Worm (Caenorhabditis elegans) whole organism, midembryonic: ENCODE measurements around the gene bath-28.

ENCODE experiments used
- T22C8.4 ChIP-seq: fragments of 200-800 bp; sonication (Bioruptor generic); IDR thresholded peaks from 2 replicates; pipeline ENCODE4 v1.3.6; 2022; ENCODE audit warnings: missing genetic modification characterization, missing compliant biosample characterization
- cog-1 ChIP-seq: sonication (generic microtip); optimal IDR thresholded peaks from 2 replicates; lab custom pipeline; 2016; ENCODE audit warnings: missing genetic modification characterization, missing compliant biosample characterization
- flt-1 ChIP-seq: fragments of 200-800 bp; sonication (Bioruptor generic); IDR thresholded peaks from 2 replicates; pipeline ENCODE4 v1.3.6; 2022; ENCODE audit warnings: missing genetic modification characterization, missing compliant biosample characterization
- klf-2 ChIP-seq: fragments of 200-800 bp; sonication (Bioruptor generic); conservative IDR thresholded peaks from 2 replicates; pipeline ENCODE4 v1.3.6; 2022; ENCODE audit warnings: missing genetic modification reagents, missing genetic modification characterization, missing compliant biosample characterization
- med-1 ChIP-seq: sonication (generic microtip); optimal IDR thresholded peaks from 2 replicates; lab custom pipeline; 2017; ENCODE audit warnings: missing genetic modification characterization, mild to moderate bottlenecking, missing compliant biosample characterization, antibody characterized with exemption, missing genetic modification reagents; ENCODE audit not compliant: insufficient read depth
- ref-1 ChIP-seq: fragments of 200-800 bp; sonication (Bioruptor generic); conservative IDR thresholded peaks from 2 replicates; pipeline ENCODE4 v1.3.6; 2022; ENCODE audit warnings: missing genetic modification reagents, missing genetic modification characterization, missing compliant biosample characterization
- tab-1 ChIP-seq: fragments of 200-800 bp; sonication (Bioruptor generic); IDR thresholded peaks from 2 replicates; pipeline ENCODE4 v1.3.6; 2022; ENCODE audit warnings: missing genetic modification characterization, missing compliant biosample characterization
- ztf-23 ChIP-seq: fragments of 200-800 bp; sonication (Bioruptor generic); IDR thresholded peaks from 2 replicates; pipeline ENCODE4 v1.3.6; 2022; ENCODE audit warnings: missing genetic modification reagents, missing genetic modification characterization, missing compliant biosample characterization
- ztf-29 ChIP-seq: fragments of 200-800 bp; sonication (Bioruptor generic); IDR thresholded peaks from 2 replicates; pipeline ENCODE4 v1.3.6; 2022; ENCODE audit warnings: missing genetic modification reagents, missing genetic modification characterization, missing compliant biosample characterization

Gene bath-28

DNA sequence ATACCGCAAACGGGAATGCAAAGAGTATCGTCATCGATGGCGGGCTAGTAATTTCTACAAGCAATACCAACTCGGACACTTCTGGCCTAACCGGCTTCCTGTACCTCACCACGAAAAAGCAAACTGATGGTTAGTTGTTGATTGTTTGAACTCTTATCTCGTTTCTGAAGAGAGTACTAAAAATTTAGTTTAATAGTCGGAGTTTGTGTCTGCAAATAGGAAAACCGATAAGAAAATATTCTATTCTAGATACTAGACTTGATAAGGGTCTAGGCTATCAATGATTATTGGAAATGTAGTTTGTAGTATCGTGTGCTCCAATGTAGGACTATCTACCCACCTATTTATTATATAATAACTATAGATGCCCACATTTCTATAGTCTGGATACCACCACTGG is 25.9 kb downstream of the bath-28 start:
- TF ChIP-seq klf-2 (no peak), ztf-29 (GFP tag; lab: Robert Waterston, UW) (no peak), cog-1 (tag; lab: Kevin White, UChicago) (no peak), ref-1 (GFP tag; lab: Robert Waterston, UW) (no peak), tab-1 (GFP tag; lab: Robert Waterston, UW) (no peak), med-1 (no peak), T22C8.4 (GFP tag; lab: Robert Waterston, UW) (no peak), ztf-23 (GFP tag; lab: Robert Waterston, UW) (no peak), flt-1 (GFP tag; lab: Robert Waterston, UW) (no peak)

DNA sequence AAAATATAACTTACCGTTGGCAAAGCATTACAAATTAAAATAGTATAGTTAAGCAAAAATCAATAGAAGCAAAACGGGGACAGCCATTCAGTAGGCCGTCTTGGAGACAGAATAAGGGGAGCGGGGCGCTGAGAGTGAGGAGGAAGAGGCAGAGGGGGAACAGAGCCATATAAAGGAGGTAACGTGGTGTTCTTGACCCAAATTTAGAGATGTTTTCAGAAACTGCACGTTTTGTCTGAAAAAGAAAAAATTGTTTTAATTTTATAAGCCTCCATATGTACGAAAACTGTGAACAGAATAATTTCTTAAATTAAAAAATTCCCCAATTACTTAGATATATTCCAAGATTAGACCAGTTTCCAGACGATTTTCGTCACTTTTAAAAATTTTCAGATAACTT is 31.3 kb downstream of the bath-28 start, which contains the start of gene F39E9.6:
TSS of gene F39E9.6 (minus strand) at position 101 of the 400 bp plus-strand sequence.
- TF ChIP-seq ztf-23 (GFP tag; lab: Robert Waterston, UW), result no peak
- TF ChIP-seq T22C8.4 (GFP tag; lab: Robert Waterston, UW), result no peak
- no peak for TF ChIP-seq ztf-29 (GFP tag; lab: Robert Waterston, UW)
- TF ChIP-seq ref-1 (GFP tag; lab: Robert Waterston, UW), result no peak
- TF ChIP-seq flt-1 (GFP tag; lab: Robert Waterston, UW), result no peak
- TF ChIP-seq med-1, result no peak
- TF ChIP-seq klf-2, result no peak
- TF ChIP-seq cog-1 (tag; lab: Kevin White, UChicago), result no peak
- TF ChIP-seq tab-1 (GFP tag; lab: Robert Waterston, UW), result no peak

DNA sequence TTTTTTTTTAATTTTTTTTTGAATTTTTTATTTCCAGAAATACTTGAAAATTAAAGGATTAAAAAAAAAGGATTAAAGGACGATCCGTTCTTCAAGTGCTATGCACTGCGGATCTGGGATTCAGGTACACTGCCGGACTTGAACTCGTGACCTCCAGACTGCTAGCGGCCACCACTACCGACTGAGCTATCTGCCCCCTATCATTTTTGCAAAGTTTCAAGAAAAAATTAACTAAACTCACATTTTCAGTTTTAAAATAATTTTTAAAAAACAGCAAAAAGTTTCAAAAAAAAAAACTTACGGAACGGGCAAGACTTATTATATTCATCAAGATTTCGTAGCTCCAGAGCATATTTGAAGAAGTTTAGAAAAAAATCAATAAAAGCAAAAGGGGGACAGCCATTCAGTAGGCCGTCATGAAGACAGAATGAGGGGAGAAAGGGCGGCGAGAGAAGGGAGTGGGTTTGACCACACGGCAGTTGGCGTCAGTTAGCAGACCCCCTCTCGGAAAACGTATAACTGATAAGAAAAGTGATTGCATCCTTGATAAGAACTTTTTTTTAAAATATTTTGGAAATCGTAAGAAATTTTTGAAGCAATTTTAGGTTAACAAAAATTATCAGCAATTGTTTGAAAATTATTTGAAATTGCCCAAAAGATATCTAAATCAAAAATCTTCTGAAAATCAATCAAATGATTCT is 33.7 kb downstream of the bath-28 start:
- TF ChIP-seq tab-1 (GFP tag; lab: Robert Waterston, UW) (no peak), T22C8.4 (GFP tag; lab: Robert Waterston, UW) (peak; percentile 48), klf-2 (no peak), ztf-29 (GFP tag; lab: Robert Waterston, UW) (no peak), ztf-23 (GFP tag; lab: Robert Waterston, UW) (no peak), cog-1 (tag; lab: Kevin White, UChicago) (no peak)

DNA sequence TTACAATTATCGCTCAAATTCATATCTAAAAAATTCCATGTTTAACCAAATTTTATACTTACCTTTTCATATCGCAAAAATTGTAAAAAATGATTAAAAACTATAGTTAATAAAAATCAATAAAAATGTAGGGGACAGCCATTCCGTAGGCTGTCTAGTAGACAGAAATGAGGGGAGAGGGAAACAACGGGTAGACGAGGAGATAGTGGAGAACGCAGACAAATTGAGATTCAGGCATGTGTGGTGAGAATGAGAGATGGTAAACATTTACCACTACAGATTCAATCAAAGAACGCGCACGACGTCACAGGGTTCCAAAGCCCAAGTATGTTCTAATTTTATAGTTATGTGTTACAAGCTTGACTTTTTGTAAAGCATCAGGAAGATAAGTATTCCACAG is 41.2 kb downstream of the bath-28 start:
- TF ChIP-seq med-1 (no peak), T22C8.4 (GFP tag; lab: Robert Waterston, UW) (peak; percentile 32; the same call in 1 of the 2 replicates), cog-1 (tag; lab: Kevin White, UChicago) (peak; percentile 12), flt-1 (GFP tag; lab: Robert Waterston, UW) (no peak), tab-1 (GFP tag; lab: Robert Waterston, UW) (no peak), ztf-29 (GFP tag; lab: Robert Waterston, UW) (no peak)

DNA sequence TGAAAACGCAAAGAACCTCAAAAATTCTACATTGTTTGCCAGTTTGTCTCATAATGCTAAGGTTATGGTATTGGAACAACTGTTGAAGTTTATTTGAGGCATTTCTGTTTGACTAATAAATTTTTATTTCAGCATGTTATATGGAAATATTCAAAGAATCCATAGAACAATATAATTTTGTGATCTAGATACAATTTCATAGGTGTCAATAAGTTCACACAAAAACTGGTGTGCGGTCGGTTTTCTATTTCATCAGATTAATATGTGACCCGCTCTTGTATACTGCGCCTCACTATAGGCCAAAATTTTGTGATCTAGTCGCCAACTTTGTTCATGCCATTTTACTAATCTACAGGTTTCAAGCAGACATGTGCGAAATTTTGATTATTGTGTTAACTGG is 45.3 kb downstream of the bath-28 start, which contains the start of gene btb-22:
TSS of gene btb-22 (plus strand) at position 301 of the 400 bp plus-strand sequence.
- TF ChIP-seq ztf-29 (GFP tag; lab: Robert Waterston, UW) (no peak), cog-1 (tag; lab: Kevin White, UChicago) (no peak), klf-2 (no peak), flt-1 (GFP tag; lab: Robert Waterston, UW) (no peak), ref-1 (GFP tag; lab: Robert Waterston, UW) (no peak), tab-1 (GFP tag; lab: Robert Waterston, UW) (no peak), T22C8.4 (GFP tag; lab: Robert Waterston, UW) (no peak), med-1 (no peak), ztf-23 (GFP tag; lab: Robert Waterston, UW) (no peak)

DNA sequence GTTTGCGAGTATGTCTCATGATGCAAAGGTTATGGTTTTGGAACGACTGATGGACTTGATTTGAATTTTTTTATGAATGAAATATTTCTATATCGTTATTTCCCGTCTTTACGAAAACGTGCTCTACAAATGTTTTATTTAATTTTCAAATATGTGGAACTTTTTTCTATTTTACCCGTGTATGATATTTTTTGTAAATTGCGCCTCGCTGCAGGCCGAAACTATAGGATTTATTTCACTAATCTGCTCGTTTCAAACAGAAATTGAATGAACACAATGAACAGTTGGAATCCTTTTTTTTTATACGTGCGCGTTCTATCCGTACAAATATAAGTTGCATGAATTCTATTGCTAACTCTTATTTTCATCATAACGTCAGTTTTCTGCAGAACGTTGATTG is 46.9 kb downstream of the bath-28 start, which contains the start of gene btb-18:
TSS of gene btb-18 (plus strand) at position 301 of the 400 bp plus-strand sequence.
- TF ChIP-seq T22C8.4 (GFP tag; lab: Robert Waterston, UW) (no peak), ztf-23 (GFP tag; lab: Robert Waterston, UW) (no peak), klf-2 (no peak), ztf-29 (GFP tag; lab: Robert Waterston, UW) (no peak), flt-1 (GFP tag; lab: Robert Waterston, UW) (no peak), tab-1 (GFP tag; lab: Robert Waterston, UW) (no peak), ref-1 (GFP tag; lab: Robert Waterston, UW) (no peak), med-1 (no peak), cog-1 (tag; lab: Kevin White, UChicago) (no peak)

DNA sequence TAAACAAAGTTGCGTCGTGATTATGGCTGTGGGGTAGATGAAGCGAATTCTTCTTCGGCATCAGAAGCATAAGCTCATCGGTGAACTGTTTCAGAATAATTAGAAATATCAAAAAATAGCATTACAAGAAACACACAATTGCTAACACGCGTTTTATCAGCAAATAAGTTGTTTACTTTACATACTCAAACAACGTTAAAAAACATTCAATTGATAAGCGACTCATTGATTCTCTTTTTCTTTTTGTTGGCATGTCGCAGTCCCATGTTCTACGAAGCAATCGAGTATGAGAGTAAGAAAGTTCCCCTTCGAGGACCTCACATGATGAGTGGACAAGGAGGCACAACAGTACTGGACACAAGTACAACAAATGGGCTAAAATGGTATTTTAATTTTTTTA is 48.1 kb downstream of the bath-28 start, which contains the start of gene btb-16:
TSS of gene btb-16 (plus strand) at position 240 of the 400 bp plus-strand sequence.
- no peak for TF ChIP-seq flt-1 (GFP tag; lab: Robert Waterston, UW)
- TF ChIP-seq T22C8.4 (GFP tag; lab: Robert Waterston, UW), result no peak
- no peak for TF ChIP-seq ref-1 (GFP tag; lab: Robert Waterston, UW)
- no peak for TF ChIP-seq klf-2

DNA sequence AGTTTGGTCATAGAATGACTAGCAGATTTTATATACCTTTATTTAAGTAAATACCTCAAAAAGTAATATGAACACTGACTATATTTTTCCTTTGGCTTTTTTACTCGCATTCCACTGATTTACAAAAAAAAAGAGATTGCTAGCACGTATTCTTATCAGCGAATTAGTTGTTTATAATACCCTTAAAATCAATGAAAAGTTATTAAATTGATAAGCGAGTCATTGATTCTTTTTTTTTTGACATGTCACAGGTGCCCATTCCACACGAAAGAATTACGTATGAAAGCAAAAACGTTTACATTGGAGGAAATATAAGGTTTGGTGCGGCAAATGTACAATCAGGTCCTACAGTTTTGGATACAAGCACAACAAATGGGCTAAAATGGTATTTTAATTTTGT is 49.6 kb downstream of the bath-28 start, which contains the start of gene btb-17:
TSS of gene btb-17 (plus strand) at position 213 of the 400 bp plus-strand sequence.
- TF ChIP-seq med-1 (no peak), cog-1 (tag; lab: Kevin White, UChicago) (no peak), ztf-29 (GFP tag; lab: Robert Waterston, UW) (no peak), ref-1 (GFP tag; lab: Robert Waterston, UW) (no peak)
